Worm (Caenorhabditis elegans) whole organism, young adult: Measurements from ENCODE around the gene aexr-1.

Source experiments
- F23B12.7 ChIP-seq: sonication (generic microtip); optimal IDR thresholded peaks from 2 replicates; lab custom pipeline; 2017; ENCODE audit warnings: missing genetic modification characterization, mild to moderate bottlenecking, missing compliant biosample characterization, antibody characterized with exemption, moderate library complexity; ENCODE audit not compliant: insufficient read depth
- F39B2.1 ChIP-seq: fragments of 200-800 bp; sonication (Bioruptor generic); IDR thresholded peaks from 2 replicates; pipeline ENCODE4 v1.3.6; 2022; ENCODE audit warnings: missing genetic modification reagents, missing genetic modification characterization, missing compliant biosample characterization
- Y53G8AR.9 ChIP-seq: fragments of 200-800 bp; sonication (Bioruptor generic); conservative IDR thresholded peaks from 2 replicates; pipeline ENCODE4 v1.3.6; 2022; ENCODE audit warnings: missing genetic modification reagents, missing genetic modification characterization, missing compliant biosample characterization
- ZK185.1 ChIP-seq: sonication (generic microtip); optimal IDR thresholded peaks from 2 replicates; lab custom pipeline; 2016; ENCODE audit warnings: mild to moderate bottlenecking, missing genetic modification characterization, missing compliant biosample characterization; ENCODE audit not compliant: poor library complexity, severe bottlenecking
- ama-1 ChIP-seq, 3 experiments: fragments of 150-350 bp in 1 of 3; sonication (generic microtip) in 2 of 3; optimal IDR thresholded peaks; 2 replicates each; lab custom pipeline; 2014 to 2018; ENCODE audit warnings: missing biosample characterization in 2 of 3, missing genetic modification characterization in 2 of 3, missing genetic modification reagents in 2 of 3
- aptf-3 ChIP-seq: fragments of 200-800 bp; sonication (Bioruptor generic); IDR thresholded peaks from 2 replicates; pipeline ENCODE4 v1.3.6; 2022; ENCODE audit warnings: missing genetic modification characterization, missing compliant biosample characterization
- attf-3 ChIP-seq: fragments of 200-800 bp; sonication (Bioruptor generic); conservative IDR thresholded peaks from 2 replicates; pipeline ENCODE4 v1.3.6; 2022; ENCODE audit warnings: missing genetic modification reagents, missing genetic modification characterization, missing compliant biosample characterization
- attf-5 ChIP-seq: fragments of 200-800 bp; sonication (Bioruptor generic); optimal IDR thresholded peaks from 2 replicates; lab custom pipeline; 2018; ENCODE audit warnings: mild to moderate bottlenecking, missing genetic modification characterization, missing compliant biosample characterization
- cebp-1 ChIP-seq, 2 experiments: fragments of 200-800 bp in 1 of 2; sonication (Bioruptor generic) in 1 of 2; sonication (generic microtip) in 1 of 2; IDR thresholded peaks in 1 of 2; optimal IDR thresholded peaks in 1 of 2; 2 replicates each; pipeline versions ENCODE4 v1.3.6 to Lab custom; 2017 to 2022; ENCODE audit warnings: missing compliant biosample characterization in 2 of 2, missing genetic modification characterization in 2 of 2, mild to moderate bottlenecking in 1 of 2, missing genetic modification reagents in 1 of 2, moderate library complexity in 1 of 2
- dox-1 ChIP-seq: fragments of 200-800 bp; sonication (Bioruptor generic); IDR thresholded peaks from 2 replicates; pipeline ENCODE4 v1.3.6; 2022; ENCODE audit warnings: missing genetic modification reagents, missing genetic modification characterization, missing compliant biosample characterization
- efl-1 ChIP-seq: fragments of 150-350 bp; optimal IDR thresholded peaks from 2 replicates; lab custom pipeline; 2014; ENCODE audit warnings: missing biosample characterization, missing genetic modification reagents, missing genetic modification characterization
- egl-18 ChIP-seq: fragments of 200-800 bp; sonication (Bioruptor generic); IDR thresholded peaks from 2 replicates; pipeline ENCODE4 v1.3.6; 2022; ENCODE audit warnings: missing genetic modification reagents, missing genetic modification characterization, missing compliant biosample characterization
- ekl-4 ChIP-seq: fragments of 200-800 bp; sonication (Bioruptor generic); IDR thresholded peaks from 2 replicates; pipeline ENCODE4 v1.3.6; 2022; ENCODE audit warnings: missing genetic modification reagents, missing genetic modification characterization, missing compliant biosample characterization
- him-1 ChIP-seq: sonication (generic microtip); optimal IDR thresholded peaks from 2 replicates; lab custom pipeline; 2016; ENCODE audit warnings: missing genotype, missing genetic modification reagents, missing genetic modification characterization, missing compliant biosample characterization
- hlh-12 ChIP-seq: sonication (generic microtip); optimal IDR thresholded peaks from 2 replicates; lab custom pipeline; 2016; ENCODE audit warnings: missing genetic modification characterization, missing compliant biosample characterization
- lsy-27 ChIP-seq: sonication (generic microtip); optimal IDR thresholded peaks from 2 replicates; lab custom pipeline; 2017; ENCODE audit warnings: missing genetic modification characterization, mild to moderate bottlenecking, missing compliant biosample characterization, antibody characterized with exemption, missing genotype, borderline replicate concordance; ENCODE audit not compliant: insufficient read depth
- madf-6 ChIP-seq: fragments of 200-800 bp; sonication (Bioruptor generic); IDR thresholded peaks from 2 replicates; pipeline ENCODE4 v1.3.6; 2022; ENCODE audit warnings: missing genetic modification reagents, missing genetic modification characterization, missing compliant biosample characterization
- mes-4 ChIP-seq: sonication (generic microtip); optimal IDR thresholded peaks from 2 replicates; lab custom pipeline; 2016; ENCODE audit warnings: missing genotype, missing genetic modification characterization, missing compliant biosample characterization
- nfya-1 ChIP-seq: sonication (generic microtip); optimal IDR thresholded peaks from 2 replicates; lab custom pipeline; 2017; ENCODE audit warnings: antibody characterized with exemption, missing compliant biosample characterization, missing genetic modification characterization, borderline replicate concordance; ENCODE audit not compliant: insufficient read depth
- nfyb-1 ChIP-seq: fragments of 200-800 bp; sonication (Bioruptor generic); IDR thresholded peaks from 2 replicates; pipeline ENCODE4 v1.3.6; 2022; ENCODE audit warnings: missing genetic modification reagents, missing genetic modification characterization, missing compliant biosample characterization
- nhr-120 ChIP-seq: fragments of 200-800 bp; sonication (Bioruptor generic); IDR thresholded peaks from 2 replicates; pipeline ENCODE4 v1.3.6; 2022; ENCODE audit warnings: missing genetic modification characterization, missing compliant biosample characterization
- nhr-179 ChIP-seq: sonication (generic microtip); optimal IDR thresholded peaks from 2 replicates; lab custom pipeline; 2016; ENCODE audit warnings: mild to moderate bottlenecking, missing genetic modification characterization, missing compliant biosample characterization
- nhr-80 ChIP-seq: sonication (generic microtip); optimal IDR thresholded peaks from 2 replicates; lab custom pipeline; 2016; ENCODE audit warnings: missing genetic modification characterization, missing compliant biosample characterization
- snpc-4 ChIP-seq, 5 experiments: fragments of 150-350 bp in 1 of 5; sonication (generic microtip) in 4 of 5; optimal IDR thresholded peaks; 2 replicates each; lab custom pipeline; 2014 to 2018; ENCODE audit warnings: missing genetic modification characterization in 5 of 5, missing biosample characterization in 3 of 5, antibody characterized with exemption in 2 of 5, mild to moderate bottlenecking in 2 of 5, missing compliant biosample characterization in 2 of 5, missing genotype in 2 of 5, moderate library complexity in 2 of 5, missing genetic modification reagents in 1 of 5
- tbp1 ChIP-seq: fragments of 200-800 bp; sonication (Bioruptor generic); optimal IDR thresholded peaks from 2 replicates; lab custom pipeline; 2018; ENCODE audit warnings: mild to moderate bottlenecking, missing genetic modification characterization, missing compliant biosample characterization
- tbx-9 ChIP-seq: sonication (generic microtip); optimal IDR thresholded peaks from 2 replicates; lab custom pipeline; 2016; ENCODE audit warnings: borderline replicate concordance, missing genetic modification characterization, inconsistent platforms, missing compliant biosample characterization
- unc-130 ChIP-seq: sonication (generic microtip); optimal IDR thresholded peaks from 2 replicates; lab custom pipeline; 2016; ENCODE audit warnings: missing genetic modification reagents, missing genetic modification characterization, missing compliant biosample characterization
- ztf-18 ChIP-seq: sonication (generic microtip); optimal IDR thresholded peaks from 2 replicates; lab custom pipeline; 2016; ENCODE audit warnings: missing genotype, mild to moderate bottlenecking, missing genetic modification characterization, missing compliant biosample characterization
- ztf-22 ChIP-seq: fragments of 200-800 bp; sonication (Bioruptor generic); optimal IDR thresholded peaks from 2 replicates; lab custom pipeline; 2018; ENCODE audit warnings: mild to moderate bottlenecking, missing genetic modification characterization, moderate library complexity, missing compliant biosample characterization
- ztf-3 ChIP-seq: fragments of 200-800 bp; sonication (Bioruptor generic); optimal IDR thresholded peaks from 2 replicates; lab custom pipeline; 2018; ENCODE audit warnings: mild to moderate bottlenecking, missing genetic modification characterization, missing compliant biosample characterization

The aexr-1 gene

DNA sequence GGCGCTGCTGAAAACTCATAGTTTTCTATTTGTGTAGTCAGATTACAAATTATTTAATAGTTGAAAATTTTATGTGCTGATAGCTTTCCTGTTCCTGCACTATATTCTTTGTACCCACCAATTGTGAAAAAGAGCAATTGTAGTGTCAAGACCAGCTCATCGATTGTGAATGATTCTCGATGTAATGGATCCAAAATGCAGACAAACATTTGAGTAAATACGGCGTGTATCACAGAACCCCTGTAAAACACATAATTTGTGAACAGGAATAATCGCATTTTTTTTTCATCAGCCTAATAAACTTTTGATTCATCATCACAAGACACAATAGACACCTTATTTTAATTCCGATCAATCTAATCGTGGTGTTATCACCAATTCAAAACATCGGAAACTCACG lies 27.2 kb upstream of the aexr-1 start:
- peak; percentile 31 for TF ChIP-seq nhr-80
- no peak for TF ChIP-seq ztf-18 (tag; lab: Kevin White, UChicago)
- TF ChIP-seq hlh-12 (tag; lab: Kevin White, UChicago): no peak
- 0 out of 2 replicates have a peak, but pooled peaks have one; percentile 30 for TF ChIP-seq ekl-4 (GFP tag; lab: Robert Waterston, UW)
- TF ChIP-seq attf-3 (GFP tag; lab: Robert Waterston, UW): no peak
- TF ChIP-seq nfyb-1 (GFP tag; lab: Robert Waterston, UW): peak; percentile 5; the same call in 1 of the 2 replicates
- no peak for TF ChIP-seq attf-5 (GFP tag; lab: Kevin White, UChicago)
- TF ChIP-seq, all 124 proteins: peak for 3

DNA sequence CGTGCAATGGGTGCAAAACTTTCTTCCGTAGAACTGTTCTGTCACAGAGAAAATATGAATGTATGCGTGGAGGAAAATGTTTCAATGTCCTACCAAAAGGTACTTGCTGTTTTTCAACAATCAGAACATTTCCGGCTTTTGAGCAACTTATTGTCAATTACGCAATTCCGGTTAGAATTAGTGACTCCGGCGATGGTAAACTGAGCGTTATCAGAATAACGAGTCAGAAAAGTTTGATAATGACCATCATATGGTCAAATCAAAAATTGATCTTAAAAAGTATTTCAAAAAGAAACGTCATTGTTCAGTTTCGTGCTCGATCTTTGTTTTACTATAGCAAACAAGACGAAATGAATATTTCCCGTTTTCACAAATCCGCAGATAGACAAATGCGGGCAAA lies 21.7 kb upstream of the aexr-1 start:
- TF ChIP-seq nhr-120 (GFP tag; lab: Robert Waterston, UW) (0 out of 2 replicates have a peak, but pooled peaks have one; percentile 57), nhr-80 (peak; percentile 38), him-1 (no peak), ama-1 (optimal IDR thresholded peaks at IDR 0.05; lab: Kevin White, UChicago) (no peak), ama-1 (GFP tag; optimal IDR thresholded peaks at IDR 0.05; lab: Kevin White, UChicago) (no peak)

DNA sequence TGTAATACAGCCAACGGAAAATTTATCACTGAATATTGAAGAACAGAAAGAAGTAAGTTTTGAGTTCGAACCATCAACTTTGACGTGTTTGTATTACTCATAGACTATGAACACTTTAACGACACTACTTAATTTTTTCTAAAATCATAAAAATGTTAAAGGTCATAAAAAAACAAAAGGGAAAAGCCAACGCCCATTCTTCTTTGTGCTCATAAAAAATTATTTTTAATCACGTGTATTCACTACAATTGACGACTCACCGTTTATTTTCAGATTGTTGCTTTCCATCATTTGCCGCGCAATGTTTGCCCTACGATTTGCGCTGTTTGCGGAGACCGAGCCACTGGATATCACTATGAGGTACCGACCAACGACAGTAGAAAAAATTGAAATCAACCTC lies 21.2 kb upstream of the aexr-1 start:
- no peak for TF ChIP-seq madf-6 (GFP tag; lab: Robert Waterston, UW)
- no peak for TF ChIP-seq F39B2.1 (GFP tag; lab: Robert Waterston, UW)
- TF ChIP-seq ztf-3 (GFP tag; lab: Kevin White, UChicago): no peak
- no peak for TF ChIP-seq nhr-179 (tag; lab: Kevin White, UChicago)
- no peak for TF ChIP-seq tbx-9 (tag; lab: Kevin White, UChicago)
- no peak for TF ChIP-seq Y53G8AR.9 (GFP tag; lab: Robert Waterston, UW)
- TF ChIP-seq unc-130 (GFP tag; lab: Kevin White, UChicago): no peak
- TF ChIP-seq cebp-1 (GFP tag; IDR thresholded peaks at IDR 0.05; lab: Robert Waterston, UW): no peak
- TF ChIP-seq cebp-1 (tag; optimal IDR thresholded peaks at IDR 0.05; lab: Kevin White, UChicago): no peak
- no peak for TF ChIP-seq tbp1 (GFP tag; lab: Kevin White, UChicago)
- no peak for TF ChIP-seq nfya-1 (tag; lab: Kevin White, UChicago)
- TF ChIP-seq F23B12.7 (tag; lab: Kevin White, UChicago): no peak

DNA sequence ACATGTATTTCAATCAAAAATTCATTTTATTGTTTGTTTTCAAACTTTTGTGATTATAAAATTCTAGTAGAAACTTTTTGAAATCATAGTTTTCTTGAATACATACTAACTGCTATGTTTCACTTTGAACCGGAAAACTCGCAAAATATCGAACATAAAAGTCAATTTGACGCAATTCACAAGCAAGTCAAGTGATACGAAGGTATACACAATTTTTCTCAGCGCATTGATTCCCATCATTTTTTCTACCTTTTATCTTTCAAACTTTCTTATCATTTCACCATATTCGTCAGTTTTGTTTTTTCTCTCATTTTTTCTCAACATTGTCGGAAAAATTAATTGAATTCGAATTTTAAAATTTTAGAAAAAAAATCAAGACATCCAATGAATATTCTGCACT lies 20.1 kb upstream of the aexr-1 start, which contains the start of gene nhr-173:
Gene nhr-173, plus strand, starts transcription at position 366 of the 400 bp plus-strand sequence.
- TF ChIP-seq egl-18 (GFP tag; lab: Robert Waterston, UW) (no peak), ZK185.1 (tag; lab: Kevin White, UChicago) (no peak), efl-1 (no peak), nhr-80 (peak; percentile 47)

DNA sequence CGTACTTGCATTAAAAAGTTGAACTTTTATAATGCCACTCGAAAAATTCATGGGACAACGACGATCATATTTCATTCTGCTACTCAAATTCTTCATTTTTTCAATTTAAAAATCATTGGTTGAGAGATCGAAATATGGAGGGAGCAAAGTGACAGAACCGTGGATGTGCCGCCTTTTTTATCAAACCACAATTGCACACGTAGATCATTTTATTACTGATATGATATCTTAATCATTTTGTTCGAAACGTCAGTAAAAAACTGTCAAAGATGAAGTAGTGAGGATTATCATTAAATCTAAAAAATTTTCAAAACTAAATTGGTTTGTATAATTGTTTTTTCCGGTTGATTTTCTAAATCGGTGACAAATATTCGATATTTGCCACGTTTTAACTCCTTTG lies 19.1 kb upstream of the aexr-1 start:
- TF ChIP-seq nfyb-1 (GFP tag; lab: Robert Waterston, UW) (no peak), nhr-80 (peak; percentile 50), lsy-27 (tag; lab: Kevin White, UChicago) (no peak), ztf-22 (GFP tag; lab: Kevin White, UChicago) (no peak), mes-4 (tag; lab: Kevin White, UChicago) (no peak), aptf-3 (GFP tag; lab: Robert Waterston, UW) (no peak)
- TF ChIP-seq, all 124 proteins: peak for 1

DNA sequence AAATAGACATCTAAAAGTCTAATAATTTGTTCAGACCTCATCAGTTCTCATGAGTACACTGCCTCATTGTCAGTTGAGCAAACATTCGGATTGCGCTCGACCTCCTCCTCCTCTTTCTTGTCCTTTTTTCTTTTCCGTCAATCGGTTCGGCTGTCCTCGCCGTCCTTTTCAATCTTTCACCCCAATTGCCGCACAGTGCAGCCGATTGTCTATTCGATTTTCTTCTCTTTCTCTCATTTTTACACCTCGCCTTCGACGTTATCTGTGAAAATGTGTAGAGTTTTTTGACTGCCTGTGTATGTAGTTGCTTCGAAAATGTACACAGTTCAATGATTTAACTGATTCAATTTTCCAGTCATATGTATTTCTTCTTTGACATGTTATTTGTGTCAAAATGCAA lies 18.1 kb upstream of the aexr-1 start:
- TF ChIP-seq dox-1 (GFP tag; lab: Robert Waterston, UW): 0 out of 2 replicates have a peak, but pooled peaks have one; percentile 63
- no peak for TF ChIP-seq unc-130 (GFP tag; lab: Kevin White, UChicago)
- TF ChIP-seq cebp-1 (GFP tag; IDR thresholded peaks at IDR 0.05; lab: Robert Waterston, UW): no peak
- TF ChIP-seq cebp-1 (tag; optimal IDR thresholded peaks at IDR 0.05; lab: Kevin White, UChicago): peak; percentile 12
- no peak for TF ChIP-seq snpc-4 (GFP tag; optimal IDR thresholded peaks at IDR 0.05; lab: Kevin White, UChicago)
- TF ChIP-seq snpc-4 (tag; optimal IDR thresholded peaks at IDR 0.05; lab: Kevin White, UChicago): no peak
- peak; percentile 92 for TF ChIP-seq nhr-80
